Worm (Caenorhabditis elegans) whole organism, L2 larva: ENCODE measurements around the gene T26H5.9.

ENCODE experiments used
- aly-2 ChIP-seq: fragments of 150-350 bp; optimal IDR thresholded peaks from 2 replicates; lab custom pipeline; 2014; ENCODE audit warnings: missing biosample characterization, missing genetic modification characterization
- dmd-4 ChIP-seq: sonication (generic microtip); optimal IDR thresholded peaks from 2 replicates; lab custom pipeline; 2017; ENCODE audit warnings: missing biosample characterization, missing genetic modification characterization
- egl-27 ChIP-seq: sonication (generic microtip); optimal IDR thresholded peaks from 3 replicates; lab custom pipeline; 2017; ENCODE audit warnings: missing biosample characterization, missing genetic modification reagents, missing genetic modification characterization
- gmeb-1 ChIP-seq: fragments of 150-350 bp; optimal IDR thresholded peaks from 2 replicates; lab custom pipeline; 2014; ENCODE audit warnings: missing biosample characterization, missing genetic modification characterization
- lin-11 ChIP-seq: fragments of 150-350 bp; sonication (generic microtip); optimal IDR thresholded peaks from 2 replicates; lab custom pipeline; 2014; ENCODE audit warnings: missing biosample characterization, missing genetic modification characterization, inconsistent platforms, mixed read lengths
- nhr-237 ChIP-seq: fragments of 150-350 bp; optimal IDR thresholded peaks from 2 replicates; lab custom pipeline; 2014; ENCODE audit warnings: missing biosample characterization, missing genetic modification characterization
- nhr-25 ChIP-seq: fragments of 150-350 bp; sonication (generic microtip); optimal IDR thresholded peaks from 3 replicates; lab custom pipeline; 2014; ENCODE audit warnings: missing biosample characterization, missing genetic modification characterization
- unc-39 ChIP-seq: fragments of 150-350 bp; optimal IDR thresholded peaks from 2 replicates; lab custom pipeline; 2014; ENCODE audit warnings: missing biosample characterization, missing genetic modification characterization

DNA sequence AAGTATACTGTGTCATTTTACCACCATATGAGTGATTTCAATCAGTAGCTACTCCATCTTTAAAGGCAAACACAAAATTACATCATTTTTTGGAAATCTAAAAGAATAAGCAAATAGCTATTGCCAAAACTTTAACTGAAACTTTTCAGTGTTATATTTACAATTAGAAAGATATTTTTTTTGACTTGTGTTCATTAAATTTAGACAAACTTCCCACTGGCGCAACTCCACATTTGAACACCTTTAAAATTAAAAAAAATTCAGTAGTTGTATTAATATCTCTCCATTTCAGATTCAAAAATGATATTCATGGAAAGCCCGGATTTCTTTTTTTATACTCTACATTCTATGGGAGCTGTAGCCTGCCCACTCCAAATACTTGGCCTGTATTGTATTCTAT, 30.9 kb upstream of the T26H5.9 start, which contains the start of gene srh-264:
- no peak for TF ChIP-seq nhr-237 (tag; lab: Kevin White, UChicago)
- no peak for TF ChIP-seq aly-2
- TF ChIP-seq gmeb-1 (tag; lab: Kevin White, UChicago), result no peak
- no peak for TF ChIP-seq nhr-25 (tag; lab: Kevin White, UChicago)
- TF ChIP-seq dmd-4 (tag; lab: Kevin White, UChicago), result no peak
- no peak for TF ChIP-seq unc-39 (tag; lab: Kevin White, UChicago)
- TF ChIP-seq lin-11, result no peak
- TF ChIP-seq egl-27, result no peak
